Worm (Caenorhabditis elegans): Measurements from ENCODE around the gene prp-8.

Gene prp-8

ce11 chrIII:8217919-8218318 lies 53.7 kb downstream of the prp-8 start, which contains the start of gene C30A5.16:
TSS of gene C30A5.16 (plus strand) at chrIII:8218219.
- no peak for TF ChIP-seq klf-2 (GFP tag; conservative IDR thresholded peaks at IDR 0.05)
- TF ChIP-seq tab-1 (GFP tag; IDR thresholded peaks at IDR 0.05), result no peak
- no peak for TF ChIP-seq med-1 (GFP tag; optimal IDR thresholded peaks at IDR 0.05; ENCODE audit: insufficient read depth)
- no peak for TF ChIP-seq ref-1 (GFP tag; conservative IDR thresholded peaks at IDR 0.05)
- TF ChIP-seq flt-1 (GFP tag; IDR thresholded peaks at IDR 0.05), result no peak
- no peak for TF ChIP-seq cog-1 (tag; optimal IDR thresholded peaks at IDR 0.05)
- no peak for TF ChIP-seq ztf-23 (GFP tag; IDR thresholded peaks at IDR 0.05)
- no peak for TF ChIP-seq T22C8.4 (GFP tag; IDR thresholded peaks at IDR 0.05)
- no peak for TF ChIP-seq ztf-29 (GFP tag; IDR thresholded peaks at IDR 0.05)

- TF ChIP-seq T22C8.4 (GFP tag; IDR thresholded peaks at IDR 0.05) (no peak), flt-1 (GFP tag; IDR thresholded peaks at IDR 0.05) (no peak), ztf-23 (GFP tag; IDR thresholded peaks at IDR 0.05) (no peak), cog-1 (tag; optimal IDR thresholded peaks at IDR 0.05) (no peak)
Observed at ce11 chrIII:8220081-8220480, 55.9 kb downstream of the prp-8 start.
